Worm (Caenorhabditis elegans): ENCODE data around the gene rpt-4.

DNA sequence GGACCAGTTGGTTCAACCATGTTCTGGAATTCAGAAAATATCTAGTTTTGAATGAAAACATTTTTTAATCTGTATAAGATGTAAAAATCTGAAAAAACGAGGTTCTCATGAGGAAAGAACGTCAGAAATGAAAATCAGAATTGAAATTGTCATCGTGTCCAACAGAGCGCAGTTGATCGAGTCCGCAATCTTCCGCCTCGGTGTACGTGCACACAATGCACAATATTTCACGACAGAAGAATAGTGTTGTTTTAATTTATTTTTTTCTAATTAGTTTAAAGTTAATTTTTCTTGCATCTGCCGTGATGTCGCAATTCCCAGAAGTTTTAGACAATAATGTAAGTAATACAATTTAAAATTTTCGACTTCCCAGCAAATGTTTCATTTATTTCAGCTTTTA lies 2.4 kb downstream of the rpt-4 start, which contains the start of gene nfyc-1:
- TF ChIP-seq lin-39 (tag; optimal IDR thresholded peaks at IDR 0.05) (no peak), ama-1 (optimal IDR thresholded peaks at IDR 0.05) (no peak), mbf-1 (tag; optimal IDR thresholded peaks at IDR 0.05) (no peak), nhr-25 (tag; optimal IDR thresholded peaks at IDR 0.05) (peak; percentile 41), aly-2 (tag; optimal IDR thresholded peaks at IDR 0.05) (no peak), unc-39 (tag; optimal IDR thresholded peaks at IDR 0.05) (no peak), Y55F3AM.14 (GFP tag; optimal IDR thresholded peaks at IDR 0.05) (no peak), sma-9 (GFP tag; optimal IDR thresholded peaks at IDR 0.05) (peak; percentile 43), sma-9 (tag; optimal IDR thresholded peaks at IDR 0.05) (no peak)

All from whole organism, L2 larva.